Worm (Caenorhabditis elegans) whole organism, L1 larva: ENCODE data around the gene H34I24.2.
A peak's percentile ranks its signal among the peaks of the same experiment; 100 is the strongest.
"Not testable (repeated sequence)": the region's sequence is repeated elsewhere in the genome, so short reads cannot be mapped to it uniquely, and the experiment has no call there.

ENCODE experiments used
- C04F5.9 ChIP-seq: sonication (generic microtip); optimal IDR thresholded peaks from 2 replicates; lab custom pipeline; 2016; ENCODE audit warnings: missing genetic modification characterization, missing compliant biosample characterization
- C16A3.4 ChIP-seq: fragments of 150-350 bp; optimal IDR thresholded peaks from 2 replicates; lab custom pipeline; 2014; ENCODE audit warnings: missing biosample characterization, missing genetic modification characterization
- F16B12.6 ChIP-seq: fragments of 150-350 bp; optimal IDR thresholded peaks from 2 replicates; lab custom pipeline; 2014; ENCODE audit warnings: missing biosample characterization, missing genetic modification characterization
- alr-1 ChIP-seq: fragments of 200-800 bp; sonication (Bioruptor generic); optimal IDR thresholded peaks from 2 replicates; lab custom pipeline; 2018; ENCODE audit warnings: borderline replicate concordance, mild to moderate bottlenecking, missing genetic modification characterization, missing compliant biosample characterization
- aly-2 ChIP-seq: fragments of 150-350 bp; optimal IDR thresholded peaks from 2 replicates; lab custom pipeline; 2014; ENCODE audit warnings: missing biosample characterization, missing genetic modification characterization
- ceh-82 ChIP-seq, 3 experiments: fragments of 150-350 bp in 1 of 3; sonication (generic microtip) in 2 of 3; optimal IDR thresholded peaks; 2 replicates each; lab custom pipeline; 2014 to 2017; ENCODE audit warnings: missing biosample characterization in 3 of 3, missing genetic modification characterization in 3 of 3
- ces-1 ChIP-seq: fragments of 150-350 bp; optimal IDR thresholded peaks from 2 replicates; lab custom pipeline; 2014; ENCODE audit warnings: missing biosample characterization, missing genetic modification reagents, missing genetic modification characterization
- dsc-1 ChIP-seq: sonication (generic microtip); optimal IDR thresholded peaks from 2 replicates; lab custom pipeline; 2016; ENCODE audit warnings: mild to moderate bottlenecking, missing genetic modification characterization, missing compliant biosample characterization
- efl-3 ChIP-seq: fragments of 200-800 bp; sonication (Bioruptor generic); optimal IDR thresholded peaks from 2 replicates; lab custom pipeline; 2018; ENCODE audit warnings: mild to moderate bottlenecking, missing genetic modification characterization, missing compliant biosample characterization
- egl-13 ChIP-seq: sonication (generic microtip); optimal IDR thresholded peaks from 2 replicates; lab custom pipeline; 2016; ENCODE audit warnings: missing genotype, missing genetic modification reagents, missing genetic modification characterization, missing compliant biosample characterization
- egl-27 ChIP-seq, 2 experiments: fragments of 150-350 bp in 1 of 2; sonication (generic microtip); optimal IDR thresholded peaks; 3 replicates each; lab custom pipeline; 2017 to 2018; ENCODE audit warnings: missing biosample characterization in 2 of 2, missing genetic modification characterization in 2 of 2, missing genetic modification reagents in 2 of 2
- elt-2 ChIP-seq: sonication (generic microtip); optimal IDR thresholded peaks from 2 replicates; lab custom pipeline; 2016; ENCODE audit warnings: missing genetic modification characterization, mild to moderate bottlenecking, inconsistent platforms, missing compliant biosample characterization, missing genetic modification reagents
- grh-1 ChIP-seq: fragments of 200-800 bp; sonication (Bioruptor generic); IDR thresholded peaks from 2 replicates; pipeline ENCODE4 v1.3.6; 2022; ENCODE audit warnings: missing genetic modification reagents, missing genetic modification characterization, missing compliant biosample characterization
- hlh-17 ChIP-seq: fragments of 200-800 bp; sonication (Bioruptor generic); optimal IDR thresholded peaks from 2 replicates; lab custom pipeline; 2018; ENCODE audit warnings: missing genetic modification characterization, mild to moderate bottlenecking, missing compliant biosample characterization, moderate library complexity, borderline replicate concordance
- hlh-4 ChIP-seq: sonication (generic microtip); optimal IDR thresholded peaks from 2 replicates; lab custom pipeline; 2016; ENCODE audit warnings: mild to moderate bottlenecking, missing genetic modification characterization, missing compliant biosample characterization
- irx-1 ChIP-seq: sonication (generic microtip); optimal IDR thresholded peaks from 2 replicates; lab custom pipeline; 2016; ENCODE audit warnings: missing genetic modification characterization, missing compliant biosample characterization
- isw-1 ChIP-seq: fragments of 200-800 bp; sonication (Bioruptor generic); IDR thresholded peaks from 2 replicates; pipeline ENCODE4 v1.3.6; 2022; ENCODE audit warnings: missing genetic modification characterization, missing compliant biosample characterization
- lin-15B ChIP-seq: fragments of 150-350 bp; sonication (generic microtip); optimal IDR thresholded peaks from 3 replicates; lab custom pipeline; 2014; ENCODE audit warnings: missing biosample characterization, missing genetic modification characterization
- nhr-20 ChIP-seq: sonication (generic microtip); optimal IDR thresholded peaks from 2 replicates; lab custom pipeline; 2016; ENCODE audit warnings: mild to moderate bottlenecking, missing genetic modification characterization, missing compliant biosample characterization
- nhr-237 ChIP-seq: fragments of 150-350 bp; optimal IDR thresholded peaks from 2 replicates; lab custom pipeline; 2014; ENCODE audit warnings: missing biosample characterization, missing genetic modification characterization
- nhr-71 ChIP-seq: sonication (generic microtip); optimal IDR thresholded peaks from 2 replicates; lab custom pipeline; 2016; ENCODE audit warnings: mild to moderate bottlenecking, missing genetic modification characterization, moderate library complexity, missing compliant biosample characterization
- nhr-76 ChIP-seq: sonication (generic microtip); optimal IDR thresholded peaks from 2 replicates; lab custom pipeline; 2017; ENCODE audit warnings: missing biosample characterization, missing genetic modification characterization
- nhr-77 ChIP-seq: fragments of 150-350 bp; optimal IDR thresholded peaks from 2 replicates; lab custom pipeline; 2014; ENCODE audit warnings: missing biosample characterization, missing genetic modification characterization
- nhr-84 ChIP-seq: sonication (generic microtip); optimal IDR thresholded peaks from 2 replicates; lab custom pipeline; 2017; ENCODE audit warnings: missing biosample characterization, missing genetic modification characterization
- nhr-85 ChIP-seq: sonication (generic microtip); peaks from one replicate; lab custom pipeline; 2016; ENCODE audit warnings: missing genetic modification characterization, inconsistent platforms, missing compliant biosample characterization
- pax-3 ChIP-seq: fragments of 200-800 bp; sonication (Bioruptor generic); optimal IDR thresholded peaks from 2 replicates; lab custom pipeline; 2018; ENCODE audit warnings: mild to moderate bottlenecking, missing genetic modification characterization, moderate library complexity, missing compliant biosample characterization
- skn-1 ChIP-seq: fragments of 150-350 bp; optimal IDR thresholded peaks from 2 replicates; lab custom pipeline; 2014; ENCODE audit warnings: missing biosample characterization, missing genetic modification characterization
- snpc-4 ChIP-seq: fragments of 150-350 bp; optimal IDR thresholded peaks from 2 replicates; lab custom pipeline; 2014; ENCODE audit warnings: missing biosample characterization, missing genetic modification characterization
- snu-23 ChIP-seq: sonication (generic microtip); optimal IDR thresholded peaks from 2 replicates; lab custom pipeline; 2016; ENCODE audit warnings: missing genetic modification characterization, missing compliant biosample characterization
- tlp-1 ChIP-seq: fragments of 150-350 bp; optimal IDR thresholded peaks from 2 replicates; lab custom pipeline; 2014; ENCODE audit warnings: missing biosample characterization, missing genetic modification characterization
- unc-30 ChIP-seq: sonication (generic microtip); optimal IDR thresholded peaks from 2 replicates; lab custom pipeline; 2017; ENCODE audit warnings: missing biosample characterization, missing genetic modification characterization
- unc-86 ChIP-seq: sonication (generic microtip); optimal IDR thresholded peaks from 2 replicates; lab custom pipeline; 2016; ENCODE audit warnings: missing genetic modification characterization, missing compliant biosample characterization
- vab-15 ChIP-seq: sonication (generic microtip); optimal IDR thresholded peaks from 2 replicates; lab custom pipeline; 2017; ENCODE audit warnings: missing genotype, mild to moderate bottlenecking, missing genetic modification characterization, missing compliant biosample characterization
- xbp-1 ChIP-seq: sonication (generic microtip); optimal IDR thresholded peaks from 2 replicates; lab custom pipeline; 2016; ENCODE audit warnings: missing genetic modification characterization, missing compliant biosample characterization
- zip-4 ChIP-seq: fragments of 200-800 bp; sonication (Bioruptor generic); optimal IDR thresholded peaks from 2 replicates; lab custom pipeline; 2018; ENCODE audit warnings: mild to moderate bottlenecking, missing genetic modification characterization, moderate library complexity, missing compliant biosample characterization
- ztf-11 ChIP-seq, 2 experiments: sonication (generic microtip); optimal IDR thresholded peaks; 2 replicates each; lab custom pipeline; 2016 to 2017; ENCODE audit warnings: missing genetic modification characterization in 2 of 2, missing biosample characterization in 1 of 2, missing compliant biosample characterization in 1 of 2

The H34I24.2 gene

ce11 chrIII:2836339-2836738 is 5.5 kb upstream of the H34I24.2 start, which contains the start of gene josd-1:
Gene josd-1, plus strand, starts transcription at chrIII:2836639.
- TF ChIP-seq ceh-82 (tag; optimal IDR thresholded peaks at IDR 0.05; lab: Kevin White, UChicago), result no peak
- TF ChIP-seq nhr-85 (tag; lab: Kevin White, UChicago), result no peak
- TF ChIP-seq snpc-4 (tag; lab: Kevin White, UChicago), result no peak
- no peak for TF ChIP-seq nhr-20
- TF ChIP-seq vab-15 (tag; lab: Kevin White, UChicago), result no peak
- no peak for TF ChIP-seq skn-1 (tag; lab: Kevin White, UChicago)

- TF ChIP-seq grh-1 (GFP tag; lab: Robert Waterston, UW), result 0 out of 2 replicates have a peak, but pooled peaks have one; percentile 14
Measured at ce11 chrIII:2836742-2837416, 5.0 kb upstream of the H34I24.2 start.

- no peak for TF ChIP-seq ces-1 (GFP tag; lab: Kevin White, UChicago)
- TF ChIP-seq lin-15B (tag; lab: Kevin White, UChicago), result no peak
- TF ChIP-seq dsc-1 (tag; lab: Kevin White, UChicago), result no peak
- TF ChIP-seq pax-3 (tag; lab: Kevin White, UChicago), result no peak
- no peak for TF ChIP-seq C16A3.4 (tag; lab: Kevin White, UChicago)
- no peak for TF ChIP-seq aly-2 (tag; lab: Kevin White, UChicago)
- TF ChIP-seq nhr-76 (tag; lab: Kevin White, UChicago), result no peak
- no peak for TF ChIP-seq nhr-77 (tag; lab: Kevin White, UChicago)
- no peak for TF ChIP-seq egl-13 (tag; lab: Kevin White, UChicago)
- no peak for TF ChIP-seq C04F5.9
- no peak for TF ChIP-seq irx-1 (tag; lab: Kevin White, UChicago)
- no peak for TF ChIP-seq zip-4
- no peak for TF ChIP-seq efl-3 (GFP tag; lab: Kevin White, UChicago)
- no peak for TF ChIP-seq hlh-4
- no peak for TF ChIP-seq nhr-237
- no peak for TF ChIP-seq tlp-1 (tag; lab: Kevin White, UChicago)
- TF ChIP-seq nhr-20, result no peak
- TF ChIP-seq snpc-4 (tag; lab: Kevin White, UChicago), result no peak
- no peak for TF ChIP-seq F16B12.6 (tag; lab: Kevin White, UChicago)
Measured at ce11 chrIII:2840877-2841540, 835 bp upstream of the H34I24.2 start, which contains the start of gene Y71H2AR.2. Gene Y71H2AR.2, minus strand, starts transcription at chrIII:2840927.

- not testable (repeated sequence) for TF ChIP-seq alr-1, nhr-84, nhr-77 (tag; lab: Kevin White, UChicago)
Measured at ce11 chrIII:2846747-2847146, 4.9 kb downstream of the H34I24.2 start, which contains the start of gene H34I24.1. Gene H34I24.1, plus strand, starts transcription at chrIII:2847047.

- TF ChIP-seq ztf-11 (tag; optimal IDR thresholded peaks at IDR 0.05; lab: Kevin White, UChicago), result no peak
- TF ChIP-seq unc-30 (tag; lab: Kevin White, UChicago), result no peak
- no peak for TF ChIP-seq elt-2 (tag; lab: Kevin White, UChicago)
- no peak for TF ChIP-seq isw-1 (GFP tag; lab: Robert Waterston, UW)
- TF ChIP-seq, all 84 proteins: peak for 0
Measured at ce11 chrIII:2855929-2856328, 14.1 kb downstream of the H34I24.2 start, which contains the start of gene F56F11.4. Gene F56F11.4, plus strand, starts transcription at chrIII:2856229.

- no peak for TF ChIP-seq nhr-71
- no peak for TF ChIP-seq unc-86
- TF ChIP-seq elt-2 (tag; lab: Kevin White, UChicago), result no peak
- TF ChIP-seq lin-15B (tag; lab: Kevin White, UChicago), result no peak
- no peak for TF ChIP-seq xbp-1 (tag; lab: Kevin White, UChicago)
- TF ChIP-seq egl-27 (tag; optimal IDR thresholded peaks at IDR 0.05; lab: Kevin White, UChicago), result no peak
- TF ChIP-seq dsc-1 (tag; lab: Kevin White, UChicago), result no peak
- no peak for TF ChIP-seq hlh-17 (GFP tag; lab: Kevin White, UChicago)
- TF ChIP-seq hlh-4, result no peak
- no peak for TF ChIP-seq ceh-82 (tag; optimal IDR thresholded peaks at IDR 0.05; lab: Kevin White, UChicago)
- no peak for TF ChIP-seq snu-23 (GFP tag; lab: Kevin White, UChicago)
- TF ChIP-seq alr-1 (tag; lab: Kevin White, UChicago), result no peak
- TF ChIP-seq, all 84 proteins: peak for 0
Measured at ce11 chrIII:2858334-2858733, 16.5 kb downstream of the H34I24.2 start.
